Worm (Caenorhabditis elegans) whole organism, L1 larva: ENCODE measurements around the gene Y19D2B.1.

Experiments
- C04F5.9 ChIP-seq: sonication (generic microtip); optimal IDR thresholded peaks from 2 replicates; lab custom pipeline; 2016; ENCODE audit warnings: missing genetic modification characterization, missing compliant biosample characterization
- ama-1 ChIP-seq: fragments of 150-350 bp; optimal IDR thresholded peaks from 2 replicates; lab custom pipeline; 2014
- blmp-1 ChIP-seq: fragments of 150-350 bp; optimal IDR thresholded peaks from 2 replicates; lab custom pipeline; 2014; ENCODE audit warnings: missing biosample characterization, missing genetic modification characterization
- ceh-8 ChIP-seq: fragments of 200-800 bp; sonication (Bioruptor generic); optimal IDR thresholded peaks from 2 replicates; lab custom pipeline; 2018; ENCODE audit warnings: mild to moderate bottlenecking, missing genetic modification characterization, moderate library complexity, missing compliant biosample characterization
- ceh-90 ChIP-seq: sonication (generic microtip); optimal IDR thresholded peaks from 2 replicates; lab custom pipeline; 2016; ENCODE audit warnings: missing genetic modification characterization, missing compliant biosample characterization
- dpl-1 ChIP-seq, 3 experiments: fragments of 150-350 bp in 2 of 3; sonication (generic microtip) in 1 of 3; optimal IDR thresholded peaks; 2 replicates each; lab custom pipeline; 2014 to 2017; ENCODE audit warnings: missing biosample characterization in 3 of 3, missing genetic modification characterization in 3 of 3, missing genetic modification reagents in 3 of 3
- dsc-1 ChIP-seq: sonication (generic microtip); optimal IDR thresholded peaks from 2 replicates; lab custom pipeline; 2016; ENCODE audit warnings: mild to moderate bottlenecking, missing genetic modification characterization, missing compliant biosample characterization
- efl-1 ChIP-seq, 4 experiments: fragments of 150-350 bp; optimal IDR thresholded peaks in 3 of 4; peaks in 1 of 4; 1 replicate in 1 of 4; 2 replicates in 3 of 4; lab custom pipeline; 2014; ENCODE audit warnings: missing biosample characterization in 2 of 4, missing genetic modification characterization in 2 of 4, missing genetic modification reagents in 2 of 4
- egl-13 ChIP-seq: sonication (generic microtip); optimal IDR thresholded peaks from 2 replicates; lab custom pipeline; 2016; ENCODE audit warnings: missing genotype, missing genetic modification reagents, missing genetic modification characterization, missing compliant biosample characterization
- elt-2 ChIP-seq: sonication (generic microtip); optimal IDR thresholded peaks from 2 replicates; lab custom pipeline; 2016; ENCODE audit warnings: missing genetic modification characterization, mild to moderate bottlenecking, inconsistent platforms, missing compliant biosample characterization, missing genetic modification reagents
- elt-3 ChIP-seq, 6 experiments: fragments of 150-350 bp in 1 of 6; sonication (generic microtip); optimal IDR thresholded peaks; 2 replicates each; lab custom pipeline; 2017 to 2018; ENCODE audit warnings: missing biosample characterization in 6 of 6, missing genetic modification characterization in 6 of 6, inconsistent platforms in 1 of 6
- fkh-10 ChIP-seq: sonication (generic microtip); optimal IDR thresholded peaks from 2 replicates; lab custom pipeline; 2017; ENCODE audit warnings: missing biosample characterization, missing genetic modification reagents, missing genetic modification characterization
- fkh-8 ChIP-seq: sonication (generic microtip); optimal IDR thresholded peaks from 2 replicates; lab custom pipeline; 2016; ENCODE audit warnings: mild to moderate bottlenecking, missing genetic modification characterization, missing compliant biosample characterization
- hlh-4 ChIP-seq: sonication (generic microtip); optimal IDR thresholded peaks from 2 replicates; lab custom pipeline; 2016; ENCODE audit warnings: mild to moderate bottlenecking, missing genetic modification characterization, missing compliant biosample characterization
- irx-1 ChIP-seq: sonication (generic microtip); optimal IDR thresholded peaks from 2 replicates; lab custom pipeline; 2016; ENCODE audit warnings: missing genetic modification characterization, missing compliant biosample characterization
- isw-1 ChIP-seq: fragments of 200-800 bp; sonication (Bioruptor generic); IDR thresholded peaks from 2 replicates; pipeline ENCODE4 v1.3.6; 2022; ENCODE audit warnings: missing genetic modification characterization, missing compliant biosample characterization
- lin-14 ChIP-seq: fragments of 200-800 bp; sonication (Bioruptor generic); optimal IDR thresholded peaks from 2 replicates; lab custom pipeline; 2018; ENCODE audit warnings: mild to moderate bottlenecking, missing genetic modification characterization, moderate library complexity, missing compliant biosample characterization
- lin-15B ChIP-seq: fragments of 150-350 bp; sonication (generic microtip); optimal IDR thresholded peaks from 3 replicates; lab custom pipeline; 2014; ENCODE audit warnings: missing biosample characterization, missing genetic modification characterization
- lin-35 ChIP-seq, 2 experiments: fragments of 150-350 bp; optimal IDR thresholded peaks; 2 replicates each; lab custom pipeline; 2014; ENCODE audit warnings: missing biosample characterization in 2 of 2, missing genetic modification characterization in 2 of 2, missing genetic modification reagents in 2 of 2
- lir-3 ChIP-seq: sonication (generic microtip); optimal IDR thresholded peaks from 2 replicates; lab custom pipeline; 2016; ENCODE audit warnings: mild to moderate bottlenecking, missing genetic modification characterization, moderate library complexity, missing compliant biosample characterization; ENCODE audit not compliant: poor library complexity
- lsy-2 ChIP-seq, 2 experiments: fragments of 150-350 bp; optimal IDR thresholded peaks; 2 replicates each; lab custom pipeline; 2014; ENCODE audit warnings: missing biosample characterization in 2 of 2, missing genetic modification characterization in 2 of 2
- mep-1 ChIP-seq: fragments of 150-350 bp; optimal IDR thresholded peaks from 2 replicates; lab custom pipeline; 2014; ENCODE audit warnings: missing biosample characterization, missing genetic modification characterization
- nhr-19 ChIP-seq: fragments of 200-800 bp; sonication (Bioruptor generic); conservative IDR thresholded peaks from 2 replicates; pipeline ENCODE4 v1.3.6; 2022; ENCODE audit warnings: missing genetic modification characterization, missing compliant biosample characterization
- nhr-20 ChIP-seq: sonication (generic microtip); optimal IDR thresholded peaks from 2 replicates; lab custom pipeline; 2016; ENCODE audit warnings: mild to moderate bottlenecking, missing genetic modification characterization, missing compliant biosample characterization
- nhr-28 ChIP-seq: fragments of 150-350 bp; optimal IDR thresholded peaks from 2 replicates; lab custom pipeline; 2014; ENCODE audit warnings: missing biosample characterization, missing genetic modification characterization
- nhr-47 ChIP-seq: sonication (generic microtip); optimal IDR thresholded peaks from 2 replicates; lab custom pipeline; 2016; ENCODE audit warnings: mild to moderate bottlenecking, missing genetic modification characterization, moderate library complexity, missing compliant biosample characterization
- nhr-71 ChIP-seq: sonication (generic microtip); optimal IDR thresholded peaks from 2 replicates; lab custom pipeline; 2016; ENCODE audit warnings: mild to moderate bottlenecking, missing genetic modification characterization, moderate library complexity, missing compliant biosample characterization
- nhr-77 ChIP-seq: fragments of 150-350 bp; optimal IDR thresholded peaks from 2 replicates; lab custom pipeline; 2014; ENCODE audit warnings: missing biosample characterization, missing genetic modification characterization
- nhr-84 ChIP-seq: sonication (generic microtip); optimal IDR thresholded peaks from 2 replicates; lab custom pipeline; 2017; ENCODE audit warnings: missing biosample characterization, missing genetic modification characterization
- nhr-85 ChIP-seq: sonication (generic microtip); peaks from one replicate; lab custom pipeline; 2016; ENCODE audit warnings: missing genetic modification characterization, inconsistent platforms, missing compliant biosample characterization
- pag-3 ChIP-seq: sonication (generic microtip); optimal IDR thresholded peaks from 2 replicates; lab custom pipeline; 2017; ENCODE audit warnings: missing genetic modification characterization, mild to moderate bottlenecking, missing compliant biosample characterization, antibody characterized with exemption, borderline replicate concordance; ENCODE audit not compliant: insufficient read depth
- pqm-1 ChIP-seq: sonication (generic microtip); optimal IDR thresholded peaks from 3 replicates; lab custom pipeline; 2017; ENCODE audit warnings: missing biosample characterization, missing genetic modification characterization
- rnt-1 ChIP-seq: sonication (generic microtip); optimal IDR thresholded peaks from 2 replicates; lab custom pipeline; 2016; ENCODE audit warnings: mild to moderate bottlenecking, missing genetic modification characterization, moderate library complexity, missing compliant biosample characterization
- snpc-4 ChIP-seq: fragments of 150-350 bp; optimal IDR thresholded peaks from 2 replicates; lab custom pipeline; 2014; ENCODE audit warnings: missing biosample characterization, missing genetic modification characterization
- snu-23 ChIP-seq: sonication (generic microtip); optimal IDR thresholded peaks from 2 replicates; lab custom pipeline; 2016; ENCODE audit warnings: missing genetic modification characterization, missing compliant biosample characterization
- sox-4 ChIP-seq: sonication (generic microtip); optimal IDR thresholded peaks from 2 replicates; lab custom pipeline; 2016; ENCODE audit warnings: missing genetic modification characterization, missing compliant biosample characterization
- sup-37 ChIP-seq: fragments of 200-800 bp; sonication (Bioruptor generic); optimal IDR thresholded peaks from 2 replicates; lab custom pipeline; 2018; ENCODE audit warnings: mild to moderate bottlenecking, missing genetic modification characterization, missing compliant biosample characterization
- tbx-2 ChIP-seq: sonication (generic microtip); optimal IDR thresholded peaks from 2 replicates; lab custom pipeline; 2016; ENCODE audit warnings: missing genetic modification characterization, missing compliant biosample characterization
- unc-30 ChIP-seq: sonication (generic microtip); optimal IDR thresholded peaks from 2 replicates; lab custom pipeline; 2017; ENCODE audit warnings: missing biosample characterization, missing genetic modification characterization
- unc-86 ChIP-seq: sonication (generic microtip); optimal IDR thresholded peaks from 2 replicates; lab custom pipeline; 2016; ENCODE audit warnings: missing genetic modification characterization, missing compliant biosample characterization
- ztf-11 ChIP-seq, 2 experiments: sonication (generic microtip); optimal IDR thresholded peaks; 2 replicates each; lab custom pipeline; 2016 to 2017; ENCODE audit warnings: missing genetic modification characterization in 2 of 2, missing biosample characterization in 1 of 2, missing compliant biosample characterization in 1 of 2
- ztf-4 ChIP-seq: fragments of 150-350 bp; optimal IDR thresholded peaks from 2 replicates; lab custom pipeline; 2014; ENCODE audit warnings: missing biosample characterization, missing genetic modification characterization

The Y19D2B.1 gene

ce11 chrII:10930678-10931650 lies 8.2 kb upstream of the Y19D2B.1 start:
- TF ChIP-seq C04F5.9 (tag; lab: Kevin White, UChicago) (no peak), mep-1 (tag; lab: Kevin White, UChicago) (no peak), pqm-1 (tag; lab: Kevin White, UChicago) (no peak), isw-1 (GFP tag; lab: Robert Waterston, UW) (no peak), lir-3 (tag; lab: Kevin White, UChicago) (no peak), tbx-2 (tag; lab: Kevin White, UChicago) (no peak), fkh-10 (no peak), nhr-71 (no peak), hlh-4 (tag; lab: Kevin White, UChicago) (no peak), nhr-84 (tag; lab: Kevin White, UChicago) (no peak), sup-37 (no peak), sox-4 (tag; lab: Kevin White, UChicago) (no peak), unc-86 (tag; lab: Kevin White, UChicago) (no peak), lin-15B (tag; lab: Kevin White, UChicago) (no peak), snpc-4 (tag; lab: Kevin White, UChicago) (no peak), ztf-4 (tag; lab: Kevin White, UChicago) (no peak), unc-30 (tag; lab: Kevin White, UChicago) (no peak), pag-3 (tag; lab: Kevin White, UChicago) (no peak), ceh-90 (tag; lab: Kevin White, UChicago) (no peak), nhr-47 (tag; lab: Kevin White, UChicago) (no peak)
- TF ChIP-seq, all 84 proteins: peak for 0

DNA sequence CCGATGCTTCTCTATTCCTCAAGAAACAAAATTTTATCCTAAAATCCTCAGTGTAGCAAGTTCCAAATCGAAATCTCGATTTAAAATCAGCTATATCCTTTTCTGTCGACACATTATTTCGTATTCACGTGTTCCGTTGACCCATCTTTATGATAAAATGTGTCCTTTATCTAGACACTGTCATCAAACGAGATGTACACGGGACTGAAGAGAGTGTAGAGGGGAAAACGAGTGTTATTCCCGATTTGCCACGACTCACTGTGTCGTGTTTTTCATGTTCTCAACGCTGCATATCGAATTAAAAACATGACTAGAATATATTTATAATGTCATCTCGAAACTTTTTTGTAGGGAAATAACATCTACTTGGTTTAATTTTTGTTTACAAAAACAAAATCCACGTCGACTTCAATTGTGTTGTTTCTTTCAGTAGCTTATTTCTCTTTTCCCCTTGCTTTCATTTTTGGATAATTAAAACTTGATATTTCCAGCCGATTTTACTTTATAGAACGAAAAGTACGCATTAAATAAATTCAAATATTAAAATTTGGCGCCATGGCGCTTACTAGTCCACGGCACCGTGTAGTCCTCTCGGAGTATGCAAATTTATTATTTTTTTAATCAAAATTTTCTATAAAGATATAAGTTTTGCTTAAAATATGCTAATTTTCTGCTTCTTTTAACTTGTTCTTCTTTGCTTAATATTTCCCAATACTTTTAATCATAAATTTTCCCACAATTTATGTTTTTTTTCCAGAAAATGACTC lies 3.2 kb upstream of the Y19D2B.1 start, which contains the start of gene metr-1:
Gene metr-1 (plus strand): TSS at position 758 of the 767 bp plus-strand sequence.
- TF ChIP-seq lin-14 (GFP tag; lab: Kevin White, UChicago) (peak; percentile 18), irx-1 (tag; lab: Kevin White, UChicago) (peak; percentile 21), rnt-1 (tag; lab: Kevin White, UChicago) (peak; percentile 37), nhr-77 (tag; lab: Kevin White, UChicago) (no peak), fkh-8 (tag; lab: Kevin White, UChicago) (peak; percentile 9), efl-1 (optimal IDR thresholded peaks at IDR 0.05; lab: Kevin White, UChicago) (peak; percentile 82 to 86), efl-1 (GFP tag; optimal IDR thresholded peaks at IDR 0.05 in 1 of 2; lab: Kevin White, UChicago) (peak; percentile 77 to 96), ceh-8 (GFP tag; lab: Kevin White, UChicago) (no peak), dsc-1 (tag; lab: Kevin White, UChicago) (no peak), pqm-1 (tag; lab: Kevin White, UChicago) (no peak), nhr-19 (GFP tag; lab: Robert Waterston, UW) (peak; percentile 33; the same call in 1 of the 2 replicates), blmp-1 (tag; lab: Kevin White, UChicago) (peak; percentile 31), fkh-10 (no peak), elt-2 (tag; lab: Kevin White, UChicago) (peak; percentile 9), isw-1 (GFP tag; lab: Robert Waterston, UW) (no peak), nhr-71 (peak; percentile 44), lin-35 (GFP tag; optimal IDR thresholded peaks at IDR 0.05; lab: Kevin White, UChicago) (peak; percentile 71 to 72), nhr-84 (tag; lab: Kevin White, UChicago) (no peak), lsy-2 (tag; optimal IDR thresholded peaks at IDR 0.05; lab: Kevin White, UChicago) (peak in 1 of 2 experiments; percentile 24), ztf-4 (tag; lab: Kevin White, UChicago) (no peak), nhr-20 (tag; lab: Kevin White, UChicago) (peak; percentile 31), nhr-85 (tag; lab: Kevin White, UChicago) (peak; percentile 61), egl-13 (tag; lab: Kevin White, UChicago) (peak; percentile 71), elt-3 (tag; optimal IDR thresholded peaks at IDR 0.05; lab: Kevin White, UChicago) (peak in 1 of 6 experiments; percentile 4), ama-1 (no peak), snu-23 (GFP tag; lab: Kevin White, UChicago) (peak; percentile 5), nhr-47 (tag; lab: Kevin White, UChicago) (peak; percentile 60), lir-3 (tag; lab: Kevin White, UChicago) (peak; percentile 17), dpl-1 (GFP tag; optimal IDR thresholded peaks at IDR 0.05; lab: Kevin White, UChicago) (peak; percentile 66 to 82 (median 69)), nhr-28 (tag; lab: Kevin White, UChicago) (no peak), ztf-11 (tag; optimal IDR thresholded peaks at IDR 0.05; lab: Kevin White, UChicago) (peak in 1 of 2 experiments; percentile 61)
